Worm (Caenorhabditis elegans) whole organism, midembryonic: ENCODE measurements around the gene B0281.5.

Source experiments
- flt-1 ChIP-seq: fragments of 200-800 bp; sonication (Bioruptor generic); IDR thresholded peaks from 2 replicates; pipeline ENCODE4 v1.3.6; 2022; ENCODE audit warnings: missing genetic modification characterization, missing compliant biosample characterization
- klf-2 ChIP-seq: fragments of 200-800 bp; sonication (Bioruptor generic); conservative IDR thresholded peaks from 2 replicates; pipeline ENCODE4 v1.3.6; 2022; ENCODE audit warnings: missing genetic modification reagents, missing genetic modification characterization, missing compliant biosample characterization
- ref-1 ChIP-seq: fragments of 200-800 bp; sonication (Bioruptor generic); conservative IDR thresholded peaks from 2 replicates; pipeline ENCODE4 v1.3.6; 2022; ENCODE audit warnings: missing genetic modification reagents, missing genetic modification characterization, missing compliant biosample characterization

DNA sequence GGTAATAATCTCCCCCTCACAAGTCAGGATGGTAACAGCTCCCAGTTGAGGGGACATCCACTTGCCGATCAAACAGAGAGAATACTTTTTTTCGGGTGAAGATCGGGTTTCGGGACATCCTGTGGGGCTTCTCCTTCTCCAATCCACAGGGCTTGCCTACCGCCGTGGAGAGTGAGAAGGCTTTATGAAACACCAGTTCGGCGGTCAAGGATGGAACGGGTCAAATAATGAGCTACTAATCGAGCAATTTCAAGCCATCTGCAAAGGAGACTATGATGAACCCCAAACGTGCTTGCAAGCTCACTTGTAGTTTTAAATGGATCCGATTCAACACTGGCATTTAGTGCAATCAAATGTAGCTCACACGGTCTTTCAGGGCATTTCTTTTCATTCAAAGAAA, 16.1 kb downstream of the B0281.5 start:
- TF ChIP-seq flt-1 (GFP tag; lab: Robert Waterston, UW): no peak
- no peak for TF ChIP-seq klf-2 (GFP tag; lab: Robert Waterston, UW)
- TF ChIP-seq ref-1 (GFP tag; lab: Robert Waterston, UW): no peak
